Worm (Caenorhabditis elegans): Measurements from ENCODE around the gene oef-1.
"Not testable (repeated sequence)": the region's sequence is repeated elsewhere in the genome, so short reads cannot be mapped to it uniquely, and the experiment has no call there.

oef-1 gene

ce11 chrIV:7561614-7562142 lies 13.5 kb downstream of the oef-1 start, which contains the start of gene ima-3:
TSS of gene ima-3 (minus strand) at chrIV:7561664.
- TF ChIP-seq ceh-36 (tag; optimal IDR thresholded peaks at IDR 0.05): no peak
- TF ChIP-seq tbx-37 (GFP tag; conservative IDR thresholded peaks at IDR 0.05): 0 out of 2 replicates have a peak, but pooled peaks have one; percentile 21

DNA sequence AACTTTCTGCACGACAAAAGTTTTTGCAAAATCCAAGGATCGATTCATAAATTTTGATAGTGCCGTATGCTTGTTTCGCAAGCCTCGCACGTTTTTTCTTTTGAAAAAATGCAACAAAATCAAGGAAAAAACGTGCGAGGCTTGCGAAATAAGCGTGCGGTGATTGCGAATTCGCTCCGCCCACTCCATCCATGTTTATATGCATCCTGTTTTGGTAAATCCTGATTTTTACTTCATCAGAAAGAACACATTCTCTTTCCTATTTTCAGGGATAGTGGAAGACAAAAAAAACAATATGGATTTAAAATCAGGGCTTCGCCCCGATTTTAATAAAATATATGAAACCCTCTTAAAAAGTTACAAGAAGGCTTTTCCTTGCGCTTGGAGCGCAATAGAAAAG lies 15.6 kb downstream of the oef-1 start, which contains the start of gene F32E10.9:
F32E10.9 (minus strand) TSS at position 101 of the 400 bp plus-strand sequence.
- not testable (repeated sequence) for TF ChIP-seq pes-1 (GFP tag; IDR thresholded peaks at IDR 0.05); aly-1 (tag; optimal IDR thresholded peaks at IDR 0.05); flt-1 (GFP tag; IDR thresholded peaks at IDR 0.05)

- TF ChIP-seq scrt-1 (GFP tag; IDR thresholded peaks at IDR 0.05) (no peak), ama-1 (optimal IDR thresholded peaks at IDR 0.05) (no peak), ceh-36 (tag; optimal IDR thresholded peaks at IDR 0.05) (no peak), hmg-4 (GFP tag; optimal IDR thresholded peaks at IDR 0.05) (no peak), B0310.2 (tag; optimal IDR thresholded peaks at IDR 0.05) (no peak), pes-1 (GFP tag; IDR thresholded peaks at IDR 0.05) (no peak), tbx-11 (GFP tag; IDR thresholded peaks at IDR 0.05) (no peak), hmbx-1 (tag; optimal IDR thresholded peaks at IDR 0.05) (no peak), sea-1 (GFP tag; conservative IDR thresholded peaks at IDR 0.05) (no peak), ets-7 (tag; optimal IDR thresholded peaks at IDR 0.05) (no peak), tbx-37 (GFP tag; conservative IDR thresholded peaks at IDR 0.05) (no peak), tra-4 (tag; optimal IDR thresholded peaks at IDR 0.05) (no peak), hnd-1 (tag; optimal IDR thresholded peaks at IDR 0.05) (no peak)
Observed at ce11 chrIV:7567557-7568010, 19.4 kb downstream of the oef-1 start, which contains the start of gene F32E10.8. TSS of gene F32E10.8 (plus strand) at chrIV:7567607.

- no peak for TF ChIP-seq aly-1 (tag; optimal IDR thresholded peaks at IDR 0.05)
- TF ChIP-seq tra-4 (tag; optimal IDR thresholded peaks at IDR 0.05): no peak
- no peak for TF ChIP-seq pes-1 (GFP tag; IDR thresholded peaks at IDR 0.05)
- TF ChIP-seq F13C5.2 (tag; optimal IDR thresholded peaks at IDR 0.05): no peak
- TF ChIP-seq hmg-4 (GFP tag; optimal IDR thresholded peaks at IDR 0.05): no peak
Observed at ce11 chrIV:7568593-7568992, 20.4 kb downstream of the oef-1 start, which contains the start of gene clec-180. TSS of gene clec-180 (plus strand) at chrIV:7568893.

DNA sequence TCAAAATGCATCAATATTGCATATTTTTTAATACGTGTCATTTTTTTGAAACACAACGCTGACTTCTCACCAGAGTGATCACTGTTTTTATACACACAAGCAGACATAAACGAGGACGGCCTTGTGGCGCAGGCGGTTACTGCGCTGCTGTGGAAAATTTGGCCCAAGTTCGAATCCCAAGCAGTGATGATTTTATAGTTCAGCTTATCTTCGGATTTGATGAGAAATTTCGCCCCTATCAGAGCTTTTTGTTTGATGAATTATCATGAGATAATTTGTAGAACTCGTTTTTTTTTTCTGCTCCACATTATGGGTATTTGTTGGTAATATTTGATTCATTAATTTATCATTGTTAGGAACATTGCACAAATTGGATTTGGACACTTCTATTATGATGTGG lies 25.7 kb downstream of the oef-1 start:
- TF ChIP-seq ets-7 (tag; optimal IDR thresholded peaks at IDR 0.05): peak; percentile 90
- TF ChIP-seq pes-1 (GFP tag; IDR thresholded peaks at IDR 0.05): peak; percentile 96
- peak; percentile 96 for TF ChIP-seq tra-4 (tag; optimal IDR thresholded peaks at IDR 0.05)
- TF ChIP-seq ceh-13 (GFP tag; optimal IDR thresholded peaks at IDR 0.05): peak; percentile 87
- TF ChIP-seq B0310.2 (tag; optimal IDR thresholded peaks at IDR 0.05): peak; percentile 94
- peak; percentile 97 for TF ChIP-seq tbx-37 (GFP tag; conservative IDR thresholded peaks at IDR 0.05)
- TF ChIP-seq hmbx-1 (tag; optimal IDR thresholded peaks at IDR 0.05): peak; percentile 84
- peak; percentile 99 for TF ChIP-seq hmg-4 (GFP tag; optimal IDR thresholded peaks at IDR 0.05)
- peak; percentile 92 for TF ChIP-seq tbx-11 (GFP tag; IDR thresholded peaks at IDR 0.05)
- TF ChIP-seq aly-1 (tag; optimal IDR thresholded peaks at IDR 0.05): peak; percentile 95
- TF ChIP-seq flt-1 (GFP tag; IDR thresholded peaks at IDR 0.05): peak; percentile 97
- TF ChIP-seq ama-1 (optimal IDR thresholded peaks at IDR 0.05): peak; percentile 5
- TF ChIP-seq sea-1 (GFP tag; conservative IDR thresholded peaks at IDR 0.05): peak; percentile 97
- peak; percentile 95 for TF ChIP-seq scrt-1 (GFP tag; IDR thresholded peaks at IDR 0.05)
- peak; percentile 95 for TF ChIP-seq F13C5.2 (tag; optimal IDR thresholded peaks at IDR 0.05)
- TF ChIP-seq ceh-36 (tag; optimal IDR thresholded peaks at IDR 0.05): peak; percentile 96
- TF ChIP-seq hnd-1 (tag; optimal IDR thresholded peaks at IDR 0.05): peak; percentile 96

ce11 chrIV:7575147-7575768 lies 27.0 kb downstream of the oef-1 start, which contains the start of gene cec-4:
TSS of gene cec-4 (plus strand) at chrIV:7575718.
- TF ChIP-seq ama-1 (optimal IDR thresholded peaks at IDR 0.05) (peak; percentile 52), scrt-1 (GFP tag; IDR thresholded peaks at IDR 0.05) (no peak)

ce11 chrIV:7578281-7578680 lies 30.1 kb downstream of the oef-1 start, which contains the start of gene F32E10.5:
TSS of gene F32E10.5 (minus strand) at chrIV:7578381.
- no peak for TF ChIP-seq tbx-11 (GFP tag; IDR thresholded peaks at IDR 0.05)
- TF ChIP-seq hmg-4 (GFP tag; optimal IDR thresholded peaks at IDR 0.05): no peak
- TF ChIP-seq ama-1 (optimal IDR thresholded peaks at IDR 0.05): no peak
- no peak for TF ChIP-seq ceh-36 (tag; optimal IDR thresholded peaks at IDR 0.05)
- TF ChIP-seq hnd-1 (tag; optimal IDR thresholded peaks at IDR 0.05): no peak
- no peak for TF ChIP-seq ets-7 (tag; optimal IDR thresholded peaks at IDR 0.05)
- TF ChIP-seq hmbx-1 (tag; optimal IDR thresholded peaks at IDR 0.05): no peak
- no peak for TF ChIP-seq B0310.2 (tag; optimal IDR thresholded peaks at IDR 0.05)
- TF ChIP-seq sea-1 (GFP tag; conservative IDR thresholded peaks at IDR 0.05): no peak
- no peak for TF ChIP-seq aly-1 (tag; optimal IDR thresholded peaks at IDR 0.05)
- TF ChIP-seq scrt-1 (GFP tag; IDR thresholded peaks at IDR 0.05): no peak
- no peak for TF ChIP-seq tbx-37 (GFP tag; conservative IDR thresholded peaks at IDR 0.05)
- TF ChIP-seq flt-1 (GFP tag; IDR thresholded peaks at IDR 0.05): no peak
- no peak for TF ChIP-seq F13C5.2 (tag; optimal IDR thresholded peaks at IDR 0.05)
- TF ChIP-seq pes-1 (GFP tag; IDR thresholded peaks at IDR 0.05): no peak
- no peak for TF ChIP-seq ceh-13 (GFP tag; optimal IDR thresholded peaks at IDR 0.05)
- no peak for TF ChIP-seq tra-4 (tag; optimal IDR thresholded peaks at IDR 0.05)

- TF ChIP-seq ceh-36 (tag; optimal IDR thresholded peaks at IDR 0.05) (no peak), hmbx-1 (tag; optimal IDR thresholded peaks at IDR 0.05) (no peak), aly-1 (tag; optimal IDR thresholded peaks at IDR 0.05) (no peak), ets-7 (tag; optimal IDR thresholded peaks at IDR 0.05) (no peak), ceh-13 (GFP tag; optimal IDR thresholded peaks at IDR 0.05) (no peak), flt-1 (GFP tag; IDR thresholded peaks at IDR 0.05) (peak; percentile 52; the same call in 1 of the 2 replicates), hnd-1 (tag; optimal IDR thresholded peaks at IDR 0.05) (no peak), tbx-11 (GFP tag; IDR thresholded peaks at IDR 0.05) (no peak), F13C5.2 (tag; optimal IDR thresholded peaks at IDR 0.05) (peak; percentile 72), tbx-37 (GFP tag; conservative IDR thresholded peaks at IDR 0.05) (no peak), tra-4 (tag; optimal IDR thresholded peaks at IDR 0.05) (no peak), hmg-4 (GFP tag; optimal IDR thresholded peaks at IDR 0.05) (no peak), sea-1 (GFP tag; conservative IDR thresholded peaks at IDR 0.05) (no peak)
Observed at ce11 chrIV:7580062-7580614, 31.9 kb downstream of the oef-1 start, which contains the start of the genes cec-5 and nol-10. TSS of gene cec-5 (minus strand) at chrIV:7580112. TSS of gene nol-10 (plus strand) at chrIV:7580597.

Measured in whole organism, early embryonic.